Fruit fly (Drosophila melanogaster): ENCODE results near the gene CG17110.

The CG17110 gene

dm6 chr3R:23133301-23133828 is 41.8 kb downstream of the CG17110 start (continued):
- TF ChIP-seq Deaf1 (tag; optimal IDR thresholded peaks at IDR 0.05) (peak; percentile 3), phol (tag; optimal IDR thresholded peaks at IDR 0.05) (peak; percentile 36), Mes4 (GFP tag; optimal IDR thresholded peaks at IDR 0.05) (no peak), mld (GFP tag; IDR thresholded peaks at IDR 0.05; ENCODE audit: partially characterized antibody) (no peak), cg (GFP tag; optimal IDR thresholded peaks at IDR 0.05) (peak; percentile 57), CG2116 (GFP tag; optimal IDR thresholded peaks at IDR 0.05) (no peak), nerfin-2 (GFP tag; IDR thresholded peaks at IDR 0.05; ENCODE audit: partially characterized antibody) (no peak), CG1529 (GFP tag; optimal IDR thresholded peaks at IDR 0.05) (no peak), sc (optimal IDR thresholded peaks at IDR 0.05) (no peak), sc (GFP tag; optimal IDR thresholded peaks at IDR 0.05) (no peak), grn (GFP tag; optimal IDR thresholded peaks at IDR 0.05) (no peak), CG18619 (GFP tag; optimal IDR thresholded peaks at IDR 0.05) (no peak), emc (GFP tag; optimal IDR thresholded peaks at IDR 0.05) (no peak), E2f2 (GFP tag; IDR thresholded peaks at IDR 0.05) (no peak), CG15073 (GFP tag; optimal IDR thresholded peaks at IDR 0.05) (no peak), Tbp (GFP tag; optimal IDR thresholded peaks at IDR 0.05) (no peak), CG16779 (GFP tag; IDR thresholded peaks at IDR 0.05) (no peak), Scr (GFP tag; IDR thresholded peaks at IDR 0.05; ENCODE audit: partially characterized antibody) (no peak), Sry-β (GFP tag; optimal IDR thresholded peaks at IDR 0.05) (no peak), CG11085 (GFP tag; IDR thresholded peaks at IDR 0.05) (no peak), HLH4C (GFP tag; IDR thresholded peaks at IDR 0.05; ENCODE audit: partially characterized antibody) (no peak), CG13775 (GFP tag; optimal IDR thresholded peaks at IDR 0.05) (no peak), CrebB (tag; optimal IDR thresholded peaks at IDR 0.05) (no peak), CG11247 (GFP tag; IDR thresholded peaks at IDR 0.05) (no peak), nerfin-1 (tag; optimal IDR thresholded peaks at IDR 0.05) (no peak), CG30020 (tag; optimal IDR thresholded peaks at IDR 0.05) (no peak), so (GFP tag; IDR thresholded peaks at IDR 0.05) (no peak), gce (GFP tag; IDR thresholded peaks at IDR 0.05) (no peak), run (tag; optimal IDR thresholded peaks at IDR 0.05) (no peak), Nf-YB (GFP tag; optimal IDR thresholded peaks at IDR 0.05) (peak; percentile 85), cato (GFP tag; optimal IDR thresholded peaks at IDR 0.05; ENCODE audit: borderline replicate concordance) (no peak), odd (GFP tag; optimal IDR thresholded peaks at IDR 0.05) (no peak), pnt (GFP tag; optimal IDR thresholded peaks at IDR 0.05) (no peak), fu2 (GFP tag; optimal IDR thresholded peaks at IDR 0.05) (no peak), cwo (GFP tag; optimal IDR thresholded peaks at IDR 0.05) (no peak), salm (tag; optimal IDR thresholded peaks at IDR 0.05) (no peak), gt (GFP tag; IDR thresholded peaks at IDR 0.05) (no peak), kni (GFP tag; optimal IDR thresholded peaks at IDR 0.05) (no peak), CG7745 (tag; optimal IDR thresholded peaks at IDR 0.05) (no peak), H15 (GFP tag; IDR thresholded peaks at IDR 0.05) (no peak), kay (GFP tag; optimal IDR thresholded peaks at IDR 0.05) (no peak), NfI (GFP tag; optimal IDR thresholded peaks at IDR 0.05) (no peak), vfl (GFP tag; optimal IDR thresholded peaks at IDR 0.05) (no peak), zen (tag; optimal IDR thresholded peaks at IDR 0.05) (peak; percentile 37), crp (GFP tag; optimal IDR thresholded peaks at IDR 0.05) (no peak), CG7963 (GFP tag; IDR thresholded peaks at IDR 0.05; ENCODE audit: partially characterized antibody) (no peak), ewg (GFP tag; optimal IDR thresholded peaks at IDR 0.05) (no peak), zfh1 (GFP tag; IDR thresholded peaks at IDR 0.05) (peak; percentile 34; the same call in 1 of the 3 replicates), Hey (tag; optimal IDR thresholded peaks at IDR 0.05) (no peak), sug (tag; optimal IDR thresholded peaks at IDR 0.05) (no peak), YL-1 (GFP tag; optimal IDR thresholded peaks at IDR 0.05) (no peak)

Data from whole organism, embryonic.